Fruit fly (Drosophila melanogaster) whole organism, embryonic: ENCODE measurements around the gene L2HGDH.

Experiments
- B-H1 ChIP-seq: fragments of 200-800 bp; sonication (Bioruptor generic); IDR thresholded peaks from 3 replicates; pipeline ENCODE4 v1.3.6; 2022; ENCODE audit warnings: missing biosample characterization, missing genetic modification characterization
- B-H2 ChIP-seq: fragments of 200-800 bp; sonication (Bioruptor generic); optimal IDR thresholded peaks from 2 replicates; lab custom pipeline; 2018; ENCODE audit warnings: missing biosample characterization, mild to moderate bottlenecking, missing genetic modification characterization
- CG10209 ChIP-seq: fragments of 200-800 bp; sonication (Bioruptor generic); optimal IDR thresholded peaks from 3 replicates; lab custom pipeline; 2017; ENCODE audit warnings: missing biosample characterization, mild to moderate bottlenecking, missing genetic modification characterization, missing genetic modification reagents
- CG10321 ChIP-seq: fragments of 200-800 bp; sonication (Bioruptor generic); IDR thresholded peaks from 2 replicates; pipeline ENCODE4 v1.3.6; 2022; ENCODE audit warnings: missing biosample characterization, missing genetic modification characterization
- CG10462 ChIP-seq: fragments of 200-800 bp; sonication (Bioruptor generic); optimal IDR thresholded peaks from 2 replicates; lab custom pipeline; 2016; ENCODE audit warnings: missing biosample characterization, missing genetic modification characterization
- CG10959 ChIP-seq: fragments of 200-800 bp; sonication (Bioruptor generic); IDR thresholded peaks from 2 replicates; pipeline ENCODE4 v1.3.6; 2022; ENCODE audit warnings: missing biosample characterization, missing genetic modification characterization
- CG11504 ChIP-seq: fragments of 200-800 bp; sonication (Bioruptor generic); optimal IDR thresholded peaks from 3 replicates; lab custom pipeline; 2019; ENCODE audit warnings: missing biosample characterization, mild to moderate bottlenecking, missing genetic modification characterization, moderate library complexity
- CG11723 ChIP-seq: fragments of 200-800 bp; sonication (Bioruptor generic); optimal IDR thresholded peaks from 2 replicates; lab custom pipeline; 2017; ENCODE audit warnings: missing biosample characterization, mild to moderate bottlenecking, missing genetic modification characterization
- CG12744 ChIP-seq: fragments of 200-800 bp; sonication (Bioruptor generic); optimal IDR thresholded peaks from 2 replicates; lab custom pipeline; 2016; ENCODE audit warnings: missing biosample characterization, missing genetic modification characterization
- CG13296 ChIP-seq: fragments of 200-800 bp; sonication (Bioruptor generic); optimal IDR thresholded peaks from 3 replicates; lab custom pipeline; 2018; ENCODE audit warnings: missing biosample characterization, mild to moderate bottlenecking, missing genetic modification characterization
- CG13624 ChIP-seq: fragments of 200-800 bp; sonication (Bioruptor generic); optimal IDR thresholded peaks from 2 replicates; lab custom pipeline; 2016; ENCODE audit warnings: missing biosample characterization, missing genetic modification characterization
- CG13894 ChIP-seq: fragments of 200-800 bp; sonication (Bioruptor generic); optimal IDR thresholded peaks from 3 replicates; lab custom pipeline; 2018; ENCODE audit warnings: missing biosample characterization, mild to moderate bottlenecking, missing genetic modification characterization, moderate library complexity
- CG1529 ChIP-seq: fragments of 200-800 bp; sonication (Bioruptor generic); optimal IDR thresholded peaks from 3 replicates; lab custom pipeline; 2018; ENCODE audit warnings: missing biosample characterization, missing genetic modification characterization
- CG16779 ChIP-seq: fragments of 200-800 bp; sonication (Bioruptor generic); IDR thresholded peaks from 2 replicates; pipeline ENCODE4 v1.3.6; 2022; ENCODE audit warnings: missing biosample characterization, missing genetic modification characterization
- CG17359 ChIP-seq: fragments of 200-800 bp; sonication (Bioruptor generic); optimal IDR thresholded peaks from 3 replicates; lab custom pipeline; 2018; ENCODE audit warnings: missing biosample characterization, mild to moderate bottlenecking, missing genetic modification characterization, moderate library complexity
- CG17612 ChIP-seq: fragments of 200-800 bp; sonication (Bioruptor generic); IDR thresholded peaks from 2 replicates; pipeline ENCODE4 v1.3.6; 2022; ENCODE audit warnings: missing biosample characterization, missing genetic modification characterization
- CG18262 ChIP-seq: fragments of 200-800 bp; optimal IDR thresholded peaks from 3 replicates; lab custom pipeline; 2019; ENCODE audit warnings: missing biosample characterization, mild to moderate bottlenecking, missing genetic modification characterization, moderate library complexity
- CG1832 ChIP-seq: fragments of 200-800 bp; sonication (Bioruptor generic); optimal IDR thresholded peaks from 2 replicates; lab custom pipeline; 2017; ENCODE audit warnings: missing biosample characterization, mild to moderate bottlenecking, missing genetic modification characterization, inconsistent platforms
- CG2199 ChIP-seq: fragments of 200-800 bp; sonication (Bioruptor generic); IDR thresholded peaks from 3 replicates; pipeline ENCODE4 v1.3.6; 2022; ENCODE audit warnings: missing biosample characterization, missing genetic modification characterization
- CG3995 ChIP-seq: fragments of 200-800 bp; sonication (Bioruptor generic); optimal IDR thresholded peaks from 3 replicates; lab custom pipeline; 2016; ENCODE audit warnings: missing biosample characterization, missing genetic modification characterization
- CG4424 ChIP-seq: fragments of 200-800 bp; sonication (Bioruptor generic); optimal IDR thresholded peaks from 3 replicates; lab custom pipeline; 2016; ENCODE audit warnings: missing biosample characterization, missing genetic modification characterization
- CG6654 ChIP-seq: fragments of 200-800 bp; sonication (Bioruptor generic); optimal IDR thresholded peaks from 2 replicates; lab custom pipeline; 2017; ENCODE audit warnings: missing biosample characterization, mild to moderate bottlenecking, missing genetic modification characterization
- CG8281 ChIP-seq: fragments of 200-800 bp; sonication (Bioruptor generic); optimal IDR thresholded peaks from 2 replicates; lab custom pipeline; 2018; ENCODE audit warnings: missing biosample characterization, mild to moderate bottlenecking, missing genetic modification characterization, moderate library complexity
- CG8478 ChIP-seq: fragments of >200 bp; optimal IDR thresholded peaks from 2 replicates; lab custom pipeline; 2018
- CG8924 ChIP-seq: fragments of 200-800 bp; optimal IDR thresholded peaks from 3 replicates; lab custom pipeline; 2019; ENCODE audit warnings: missing biosample characterization, mild to moderate bottlenecking, missing genetic modification characterization, moderate library complexity
- CG8944 ChIP-seq: fragments of 200-800 bp; sonication (Bioruptor generic); optimal IDR thresholded peaks from 3 replicates; lab custom pipeline; 2016; ENCODE audit warnings: missing biosample characterization, missing genetic modification characterization
- CG9932 ChIP-seq: fragments of 200-800 bp; sonication (Bioruptor generic); IDR thresholded peaks from 2 replicates; pipeline ENCODE4 v1.3.6; 2022; ENCODE audit warnings: missing biosample characterization, missing genetic modification characterization
- Fer1 ChIP-seq: fragments of 200-800 bp; sonication (Bioruptor generic); optimal IDR thresholded peaks from 2 replicates; lab custom pipeline; 2017; ENCODE audit warnings: missing biosample characterization, mild to moderate bottlenecking, missing genetic modification characterization
- GATAe ChIP-seq: fragments of 200-800 bp; sonication (Bioruptor generic); conservative IDR thresholded peaks from 2 replicates; pipeline ENCODE4 v1.3.6; 2022; ENCODE audit warnings: missing biosample characterization, missing genetic modification characterization
- HLH4C ChIP-seq: fragments of 200-800 bp; sonication (Bioruptor generic); IDR thresholded peaks from 3 replicates; pipeline ENCODE4 v1.3.6; 2022; ENCODE audit warnings: missing biosample characterization, missing genetic modification characterization; ENCODE audit not compliant: partially characterized antibody
- HLH54F ChIP-seq: fragments of 200-800 bp; sonication (Bioruptor generic); optimal IDR thresholded peaks from 3 replicates; lab custom pipeline; 2016; ENCODE audit warnings: missing biosample characterization, missing genetic modification characterization
- Hr39 ChIP-seq: fragments of >200 bp; optimal IDR thresholded peaks from 2 replicates; lab custom pipeline; 2017
- Lhr ChIP-seq: fragments of 200-800 bp; sonication (Bioruptor generic); optimal IDR thresholded peaks from 3 replicates; lab custom pipeline; 2017; ENCODE audit warnings: mild to moderate bottlenecking, missing biosample characterization, missing genetic modification reagents, missing genetic modification characterization
- Mrtf ChIP-seq: fragments of 200-800 bp; sonication (Bioruptor generic); IDR thresholded peaks from 3 replicates; pipeline ENCODE4 v1.3.6; 2022; ENCODE audit warnings: missing biosample characterization, missing genetic modification characterization
- ab ChIP-seq: fragments of 200-800 bp; sonication (Bioruptor generic); optimal IDR thresholded peaks from 2 replicates; lab custom pipeline; 2016; ENCODE audit warnings: missing biosample characterization, missing genetic modification characterization
- bigmax ChIP-seq: fragments of 200-800 bp; sonication (Bioruptor generic); optimal IDR thresholded peaks from 2 replicates; lab custom pipeline; 2018; ENCODE audit warnings: missing biosample characterization, mild to moderate bottlenecking, missing genetic modification characterization
- crp ChIP-seq, 2 experiments: fragments of 200-800 bp; sonication (Bioruptor generic); optimal IDR thresholded peaks; 2 replicates in 1 of 2; 3 replicates in 1 of 2; lab custom pipeline; 2017; ENCODE audit warnings: missing biosample characterization in 2 of 2, missing genetic modification characterization in 2 of 2, mild to moderate bottlenecking in 1 of 2, moderate library complexity in 1 of 2
- gcm2 ChIP-seq: fragments of 200-800 bp; sonication (Bioruptor generic); optimal IDR thresholded peaks from 2 replicates; lab custom pipeline; 2016; ENCODE audit warnings: missing biosample characterization, missing genetic modification characterization
- grn ChIP-seq: fragments of 200-800 bp; sonication (Bioruptor generic); optimal IDR thresholded peaks from 3 replicates; lab custom pipeline; 2017; ENCODE audit warnings: missing biosample characterization, missing genetic modification characterization
- kay ChIP-seq: fragments of 200-800 bp; sonication (Bioruptor generic); optimal IDR thresholded peaks from 2 replicates; lab custom pipeline; 2016; ENCODE audit warnings: missing biosample characterization, missing genetic modification characterization
- lmd ChIP-seq: fragments of 200-800 bp; sonication (Bioruptor generic); IDR thresholded peaks from 2 replicates; pipeline ENCODE4 v1.3.6; 2022; ENCODE audit warnings: missing biosample characterization, missing genetic modification characterization
- lola ChIP-seq, 3 experiments: fragments of >200 bp in 2 of 3; fragments of 200-800 bp in 1 of 3; sonication (Bioruptor generic) in 1 of 3; optimal IDR thresholded peaks; 2 replicates each; lab custom pipeline; 2017 to 2019; ENCODE audit warnings: missing biosample characterization in 3 of 3, missing genetic modification characterization in 3 of 3, mild to moderate bottlenecking in 1 of 3, moderate library complexity in 1 of 3
- mam ChIP-seq: fragments of 200-800 bp; sonication (Bioruptor generic); optimal IDR thresholded peaks from 3 replicates; lab custom pipeline; 2016; ENCODE audit warnings: missing biosample characterization, missing genetic modification characterization
- psq ChIP-seq: fragments of 200-800 bp; sonication (Bioruptor generic); optimal IDR thresholded peaks from 2 replicates; lab custom pipeline; 2017; ENCODE audit warnings: missing biosample characterization, missing genetic modification characterization
- salm ChIP-seq: fragments of 200-800 bp; sonication (Bioruptor generic); optimal IDR thresholded peaks from 2 replicates; lab custom pipeline; 2018; ENCODE audit warnings: missing biosample characterization, mild to moderate bottlenecking, missing genetic modification characterization
- sima ChIP-seq: fragments of 200-800 bp; sonication (Bioruptor generic); optimal IDR thresholded peaks from 2 replicates; lab custom pipeline; 2016; ENCODE audit warnings: missing biosample characterization, missing genetic modification characterization
- slbo ChIP-seq: fragments of 200-800 bp; sonication (Bioruptor generic); IDR thresholded peaks from 2 replicates; pipeline ENCODE4 v1.3.6; 2022; ENCODE audit warnings: missing biosample characterization, missing genetic modification characterization
- sob ChIP-seq: fragments of 200-800 bp; sonication (Bioruptor generic); IDR thresholded peaks from 2 replicates; pipeline ENCODE4 v1.3.6; 2022; ENCODE audit warnings: missing biosample characterization, missing genetic modification characterization
- trh ChIP-seq: fragments of 200-800 bp; sonication (Bioruptor generic); optimal IDR thresholded peaks from 2 replicates; lab custom pipeline; 2016; ENCODE audit warnings: missing biosample characterization, missing genetic modification characterization
- unc-4 ChIP-seq: fragments of 200-800 bp; sonication (Bioruptor generic); IDR thresholded peaks from 2 replicates; pipeline ENCODE4 v1.3.6; 2022; ENCODE audit warnings: missing biosample characterization, missing genetic modification characterization; ENCODE audit not compliant: partially characterized antibody

L2HGDH gene

DNA sequence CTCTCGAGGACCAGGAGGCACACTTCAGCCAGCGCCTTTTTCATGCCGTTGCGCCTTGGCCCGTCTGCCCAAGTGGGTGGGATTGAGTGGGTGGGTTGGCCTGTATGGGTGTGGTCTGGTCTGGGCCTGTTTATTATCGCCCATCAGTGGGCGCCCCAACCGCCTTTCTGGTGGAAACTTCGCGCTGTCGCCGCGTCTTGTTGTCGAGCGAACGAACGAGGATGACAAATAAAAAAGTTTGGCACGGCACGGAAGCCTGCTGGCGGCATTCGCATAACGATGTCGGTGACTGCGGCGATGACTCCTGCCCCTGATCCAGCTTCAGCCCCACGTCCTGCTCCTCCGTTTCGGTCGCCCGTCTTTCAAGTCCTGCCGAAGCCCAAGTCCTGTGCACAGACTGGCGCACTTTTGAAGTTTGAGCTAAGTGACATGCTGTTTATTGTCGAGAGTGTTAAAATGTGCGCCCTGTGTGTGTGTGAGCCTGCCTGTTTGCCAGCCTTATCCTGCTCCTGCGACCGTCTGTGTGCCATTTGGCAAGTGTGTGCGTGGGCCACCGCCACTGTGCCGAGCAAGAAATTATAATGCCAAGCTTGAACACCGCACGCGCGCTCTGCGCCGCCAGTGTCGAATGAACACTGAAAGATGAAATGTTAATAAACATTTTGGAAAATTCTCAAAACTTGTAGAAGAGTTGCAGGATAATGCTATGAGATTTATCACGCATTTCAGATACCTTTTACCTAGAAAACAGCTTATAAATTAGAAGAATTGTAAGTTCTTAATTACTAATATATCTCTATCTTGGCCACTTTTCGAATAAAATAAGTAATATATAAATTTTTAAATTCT, 40.0 kb upstream of the L2HGDH start (continued):
- peak; percentile 76 for TF ChIP-seq CG10209 (GFP tag; lab: Kevin White, UChicago)
- no peak for TF ChIP-seq psq (GFP tag; lab: Kevin White, UChicago)
- TF ChIP-seq CG17612 (GFP tag; lab: Robert Waterston, UW): no peak
- TF ChIP-seq kay (GFP tag; lab: Kevin White, UChicago): peak; percentile 27
- no peak for TF ChIP-seq Hr39
- no peak for TF ChIP-seq CG1832 (GFP tag; lab: Kevin White, UChicago)
- no peak for TF ChIP-seq CG16779 (GFP tag; lab: Robert Waterston, UW)
- peak; percentile 54 for TF ChIP-seq CG13894 (tag; lab: Kevin White, UChicago)
- TF ChIP-seq B-H1 (GFP tag; lab: Robert Waterston, UW): no peak
- TF ChIP-seq CG13296 (GFP tag; lab: Kevin White, UChicago): peak; percentile 89
- TF ChIP-seq slbo (GFP tag; lab: Robert Waterston, UW): peak; percentile 58
- TF ChIP-seq CG2199 (GFP tag; lab: Robert Waterston, UW): no peak
- peak; percentile 62 for TF ChIP-seq lmd (GFP tag; lab: Robert Waterston, UW)
- TF ChIP-seq gcm2 (GFP tag; lab: Kevin White, UChicago): no peak
- peak; percentile 79 for TF ChIP-seq CG17359 (tag; lab: Kevin White, UChicago)
- no peak for TF ChIP-seq trh (GFP tag; lab: Kevin White, UChicago)
- TF ChIP-seq Mrtf: 0 out of 3 replicates have a peak, but pooled peaks have one; percentile 30
- TF ChIP-seq CG1529 (GFP tag; lab: Kevin White, UChicago): peak; percentile 54
- TF ChIP-seq lola (GFP tag; optimal IDR thresholded peaks at IDR 0.05; lab: Kevin White, UChicago): peak in 1 of 3 experiments; percentile 46
- TF ChIP-seq Fer1 (GFP tag; lab: Kevin White, UChicago): peak; percentile 91
- TF ChIP-seq CG10462 (GFP tag; lab: Kevin White, UChicago): no peak
- peak; percentile 86 for TF ChIP-seq CG11504
- no peak for TF ChIP-seq CG12744
- TF ChIP-seq grn (GFP tag; lab: Kevin White, UChicago): no peak
- TF ChIP-seq CG8924 (tag; lab: Kevin White, UChicago): peak; percentile 83
- TF ChIP-seq CG18262 (tag; lab: Kevin White, UChicago): peak; percentile 73
- no peak for TF ChIP-seq CG8944
- no peak for TF ChIP-seq CG6654 (GFP tag; lab: Kevin White, UChicago)
- no peak for TF ChIP-seq ab (GFP tag; lab: Kevin White, UChicago)
- TF ChIP-seq CG3995 (GFP tag; lab: Kevin White, UChicago): no peak
- TF ChIP-seq sima (GFP tag; lab: Kevin White, UChicago): no peak
- TF ChIP-seq crp (GFP tag; optimal IDR thresholded peaks at IDR 0.05; lab: Kevin White, UChicago): peak in 1 of 2 experiments; percentile 20
- TF ChIP-seq CG8478 (lab: Kevin White, UChicago): no peak
- TF ChIP-seq GATAe (GFP tag; lab: Robert Waterston, UW): no peak
- peak; percentile 66 for TF ChIP-seq B-H2 (GFP tag; lab: Kevin White, UChicago)
- no peak for TF ChIP-seq Lhr (GFP tag; lab: Kevin White, UChicago)
- no peak for TF ChIP-seq CG13624 (GFP tag; lab: Kevin White, UChicago)
- TF ChIP-seq bigmax (GFP tag; lab: Kevin White, UChicago): no peak
- peak; percentile 20 for TF ChIP-seq mam (GFP tag; lab: Kevin White, UChicago)
- peak; percentile 59 for TF ChIP-seq CG8281 (tag; lab: Kevin White, UChicago)
- no peak for TF ChIP-seq CG10959
- no peak for TF ChIP-seq unc-4
- peak; percentile 53 for TF ChIP-seq CG4424 (GFP tag; lab: Kevin White, UChicago)
- TF ChIP-seq sob (GFP tag; lab: Robert Waterston, UW): peak; percentile 67
- TF ChIP-seq HLH4C (GFP tag; lab: Robert Waterston, UW): no peak
- peak; percentile 39 for TF ChIP-seq salm (tag; lab: Kevin White, UChicago)
- TF ChIP-seq CG10321: no peak
- peak; percentile 53 for TF ChIP-seq CG9932 (GFP tag; lab: Robert Waterston, UW)
- TF ChIP-seq CG11723: peak; percentile 62
- peak; percentile 10 for TF ChIP-seq HLH54F (GFP tag; lab: Kevin White, UChicago)
